ENCODE assay signal across 1 fruit fly cellular context in genomic region chr3R:20308972-20309660, dm6.
TF ChIP-seq lines count a peak whose summit lies in the region.

Gene Orp8, plus strand, starts transcription at chr3R:20309344.

TF ChIP-seq in whole organism, embryonic, 481 proteins besides CTCF, POLR2A, EP300 and RAD21 (continued from another document and continues in another):
- TF ChIP-seq CG12155 (GFP tag; optimal IDR thresholded peaks at IDR 0.05; lab: Kevin White, UChicago) (no peak), unpg (GFP tag; optimal IDR thresholded peaks at IDR 0.05; lab: Kevin White, UChicago) (peak; percentile 2), Hr51 (GFP tag; optimal IDR thresholded peaks at IDR 0.05; lab: Kevin White, UChicago) (no peak), toy (GFP tag; IDR thresholded peaks at IDR 0.05; lab: Robert Waterston, UW) (no peak), ro (GFP tag; IDR thresholded peaks at IDR 0.05; lab: Robert Waterston, UW) (no peak), aop (GFP tag; IDR thresholded peaks at IDR 0.05; lab: Robert Waterston, UW) (no peak), CG7556 (GFP tag; optimal IDR thresholded peaks at IDR 0.05; lab: Kevin White, UChicago) (no peak), CG17186 (GFP tag; optimal IDR thresholded peaks at IDR 0.05; lab: Kevin White, UChicago) (peak; percentile 15), HLH4C (GFP tag; IDR thresholded peaks at IDR 0.05; lab: Robert Waterston, UW; ENCODE audit: partially characterized antibody) (peak; percentile 74), CG31365 (tag; optimal IDR thresholded peaks at IDR 0.05; lab: Kevin White, UChicago) (no peak), Vsx1 (GFP tag; optimal IDR thresholded peaks at IDR 0.05; lab: Kevin White, UChicago) (no peak), wek (GFP tag; optimal IDR thresholded peaks at IDR 0.05; lab: Kevin White, UChicago) (no peak), exex (tag; optimal IDR thresholded peaks at IDR 0.05; lab: Kevin White, UChicago) (no peak), CG4424 (GFP tag; optimal IDR thresholded peaks at IDR 0.05; lab: Kevin White, UChicago) (no peak), CG32532 (GFP tag; IDR thresholded peaks at IDR 0.05; lab: Robert Waterston, UW) (peak; percentile 55), stc (GFP tag; IDR thresholded peaks at IDR 0.05; lab: Robert Waterston, UW) (peak; percentile 23; the same call in 1 of the 2 replicates), lbe (GFP tag; optimal IDR thresholded peaks at IDR 0.05; lab: Kevin White, UChicago) (no peak), dpn (GFP tag; optimal IDR thresholded peaks at IDR 0.05; lab: Kevin White, UChicago) (peak in 1 of 2 experiments; percentile 6), phol (tag; optimal IDR thresholded peaks at IDR 0.05; lab: Kevin White, UChicago) (no peak), C15 (GFP tag; IDR thresholded peaks at IDR 0.05; lab: Robert Waterston, UW) (no peak), h (optimal IDR thresholded peaks at IDR 0.05; lab: Kevin White, UChicago) (no peak), org-1 (GFP tag; optimal IDR thresholded peaks at IDR 0.05; lab: Kevin White, UChicago) (no peak), D19B (GFP tag; optimal IDR thresholded peaks at IDR 0.05; lab: Kevin White, UChicago) (no peak), HLHmδ (GFP tag; optimal IDR thresholded peaks at IDR 0.05; lab: Kevin White, UChicago) (no peak), CG33213 (GFP tag; optimal IDR thresholded peaks at IDR 0.05; lab: Kevin White, UChicago) (peak; percentile 21), crol (GFP tag; IDR thresholded peaks at IDR 0.05; lab: Robert Waterston, UW) (peak; percentile 93), H2.0 (GFP tag; IDR thresholded peaks at IDR 0.05; lab: Robert Waterston, UW) (no peak), Med (GFP tag; lab: Kevin White, UChicago) (peak; percentile 75), CG13775 (GFP tag; optimal IDR thresholded peaks at IDR 0.05; lab: Kevin White, UChicago) (no peak), p53 (GFP tag; optimal IDR thresholded peaks at IDR 0.05; lab: Kevin White, UChicago) (no peak), vvl (GFP tag; IDR thresholded peaks at IDR 0.05; lab: Robert Waterston, UW) (peak; percentile 66), hb (GFP tag; IDR thresholded peaks at IDR 0.05; lab: Robert Waterston, UW; ENCODE audit: partially characterized antibody) (no peak; the same call in 2 of the 3 replicates), CG3163 (GFP tag; optimal IDR thresholded peaks at IDR 0.05; lab: Kevin White, UChicago) (no peak), HHEX (GFP tag; optimal IDR thresholded peaks at IDR 0.05; lab: Kevin White, UChicago) (no peak), Sry-δ (GFP tag; optimal IDR thresholded peaks at IDR 0.05; lab: Kevin White, UChicago) (peak; percentile 80), CG4617 (GFP tag; optimal IDR thresholded peaks at IDR 0.05; lab: Kevin White, UChicago; ENCODE audit: borderline replicate concordance) (no peak), Fer3 (tag; optimal IDR thresholded peaks at IDR 0.05; lab: Kevin White, UChicago) (peak; percentile 18), CG3995 (GFP tag; optimal IDR thresholded peaks at IDR 0.05; lab: Kevin White, UChicago) (no peak), CG18476 (GFP tag; optimal IDR thresholded peaks at IDR 0.05; lab: Kevin White, UChicago) (no peak), jigr1 (GFP tag; IDR thresholded peaks at IDR 0.05; lab: Robert Waterston, UW) (no peak), CG11247 (GFP tag; IDR thresholded peaks at IDR 0.05; lab: Robert Waterston, UW) (no peak), PHDP (tag; optimal IDR thresholded peaks at IDR 0.05; lab: Kevin White, UChicago) (peak; percentile 54), CG13424 (tag; optimal IDR thresholded peaks at IDR 0.05; lab: Kevin White, UChicago) (no peak), dysf (GFP tag; IDR thresholded peaks at IDR 0.05; lab: Robert Waterston, UW) (no peak), ttk (GFP tag; IDR thresholded peaks at IDR 0.05; lab: Robert Waterston, UW) (no peak), CG12104 (GFP tag; optimal IDR thresholded peaks at IDR 0.05; lab: Kevin White, UChicago) (no peak), CG14050 (GFP tag; IDR thresholded peaks at IDR 0.05; lab: Robert Waterston, UW) (peak; percentile 18; the same call in 1 of the 3 replicates), CG8944 (GFP tag; optimal IDR thresholded peaks at IDR 0.05; lab: Kevin White, UChicago) (no peak), peb (GFP tag; IDR thresholded peaks at IDR 0.05; lab: Robert Waterston, UW) (no peak), tna (GFP tag; IDR thresholded peaks at IDR 0.05; lab: Robert Waterston, UW; ENCODE audit: partially characterized antibody) (no peak; the same call in 1 of the 2 replicates), Dip3 (GFP tag; optimal IDR thresholded peaks at IDR 0.05; lab: Kevin White, UChicago) (no peak), al (GFP tag; IDR thresholded peaks at IDR 0.05; lab: Robert Waterston, UW) (no peak), BtbVII (GFP tag; optimal IDR thresholded peaks at IDR 0.05; lab: Kevin White, UChicago) (peak; percentile 82), gcm2 (GFP tag; optimal IDR thresholded peaks at IDR 0.05; lab: Kevin White, UChicago) (peak; percentile 31), CG15073 (GFP tag; optimal IDR thresholded peaks at IDR 0.05; lab: Kevin White, UChicago) (no peak), CG10431 (GFP tag; optimal IDR thresholded peaks at IDR 0.05; lab: Kevin White, UChicago) (no peak), CG14860 (GFP tag; IDR thresholded peaks at IDR 0.05; lab: Robert Waterston, UW; ENCODE audit: partially characterized antibody) (peak; percentile 56; the same call in 1 of the 3 replicates), chm (GFP tag; IDR thresholded peaks at IDR 0.05; lab: Robert Waterston, UW) (no peak), Ets97D (GFP tag; optimal IDR thresholded peaks at IDR 0.05; lab: Kevin White, UChicago) (peak; percentile 50), Ptx1 (GFP tag; IDR thresholded peaks at IDR 0.05; lab: Robert Waterston, UW) (no peak), Lhr (GFP tag; optimal IDR thresholded peaks at IDR 0.05; lab: Kevin White, UChicago) (no peak), croc (GFP tag; conservative IDR thresholded peaks at IDR 0.05; lab: Robert Waterston, UW) (no peak), CG17612 (GFP tag; IDR thresholded peaks at IDR 0.05; lab: Robert Waterston, UW) (no peak), da (GFP tag; optimal IDR thresholded peaks at IDR 0.05; lab: Kevin White, UChicago) (no peak), CG11723 (GFP tag; optimal IDR thresholded peaks at IDR 0.05; lab: Kevin White, UChicago) (peak; percentile 16), CG7357 (GFP tag; IDR thresholded peaks at IDR 0.05; lab: Robert Waterston, UW) (no peak), gem (tag; optimal IDR thresholded peaks at IDR 0.05; lab: Kevin White, UChicago) (no peak), pros (GFP tag; optimal IDR thresholded peaks at IDR 0.05; lab: Kevin White, UChicago) (no peak), Hr78 (GFP tag; optimal IDR thresholded peaks at IDR 0.05; lab: Kevin White, UChicago) (no peak), CG32767 (GFP tag; IDR thresholded peaks at IDR 0.05; lab: Robert Waterston, UW) (no peak), CHES-1-like (GFP tag; optimal IDR thresholded peaks at IDR 0.05; lab: Kevin White, UChicago) (peak; percentile 70), CG10543 (GFP tag; optimal IDR thresholded peaks at IDR 0.05; lab: Kevin White, UChicago) (peak; percentile 64), tin (GFP tag; optimal IDR thresholded peaks at IDR 0.05; lab: Kevin White, UChicago) (no peak), zfh2 (GFP tag; optimal IDR thresholded peaks at IDR 0.05; lab: Kevin White, UChicago) (no peak), CG1024 (GFP tag; IDR thresholded peaks at IDR 0.05; lab: Robert Waterston, UW) (no peak), BEAF-32 (GFP tag; optimal IDR thresholded peaks at IDR 0.05; lab: Kevin White, UChicago) (peak; percentile 73), en (GFP tag; optimal IDR thresholded peaks at IDR 0.05; lab: Kevin White, UChicago) (no peak), ab (GFP tag; optimal IDR thresholded peaks at IDR 0.05; lab: Kevin White, UChicago) (no peak), abd-A (tag; optimal IDR thresholded peaks at IDR 0.05; lab: Kevin White, UChicago) (no peak), bbx (GFP tag; IDR thresholded peaks at IDR 0.05; lab: Robert Waterston, UW; ENCODE audit: partially characterized antibody) (peak; percentile 30; the same call in 1 of the 2 replicates), Dref (GFP tag; IDR thresholded peaks at IDR 0.05; lab: Robert Waterston, UW) (peak; percentile 74), CG3407 (GFP tag; optimal IDR thresholded peaks at IDR 0.05; lab: Kevin White, UChicago) (no peak), CG10267 (tag; optimal IDR thresholded peaks at IDR 0.05; lab: Kevin White, UChicago) (no peak), her (GFP tag; optimal IDR thresholded peaks at IDR 0.05; lab: Kevin White, UChicago) (peak; percentile 27), ranshi (GFP tag; IDR thresholded peaks at IDR 0.05; lab: Robert Waterston, UW) (peak; percentile 43; the same call in 1 of the 2 replicates), E2f2 (GFP tag; IDR thresholded peaks at IDR 0.05; lab: Robert Waterston, UW) (peak; percentile 87), CG3847 (GFP tag; IDR thresholded peaks at IDR 0.05; lab: Robert Waterston, UW) (no peak), CG4730 (GFP tag; IDR thresholded peaks at IDR 0.05; lab: Robert Waterston, UW) (no peak), CG9797 (GFP tag; optimal IDR thresholded peaks at IDR 0.05; lab: Kevin White, UChicago) (no peak), run (tag; optimal IDR thresholded peaks at IDR 0.05; lab: Kevin White, UChicago) (no peak), tup (GFP tag; optimal IDR thresholded peaks at IDR 0.05; lab: Kevin White, UChicago) (no peak), Dek (tag; optimal IDR thresholded peaks at IDR 0.05; lab: Kevin White, UChicago) (no peak), ERR (GFP tag; optimal IDR thresholded peaks at IDR 0.05; lab: Kevin White, UChicago) (no peak), pzg (GFP tag; optimal IDR thresholded peaks at IDR 0.05; lab: Kevin White, UChicago) (peak; percentile 74), Sox102F (GFP tag; optimal IDR thresholded peaks at IDR 0.05; lab: Kevin White, UChicago) (no peak), nmo (GFP tag; optimal IDR thresholded peaks at IDR 0.05; lab: Kevin White, UChicago) (peak; percentile 3), dmrt99B (tag; optimal IDR thresholded peaks at IDR 0.05; lab: Kevin White, UChicago) (no peak), schlank (tag; optimal IDR thresholded peaks at IDR 0.05; lab: Kevin White, UChicago) (no peak), Blimp-1 (GFP tag; optimal IDR thresholded peaks at IDR 0.05; lab: Kevin White, UChicago) (peak; percentile 97), zfh1 (GFP tag; IDR thresholded peaks at IDR 0.05; lab: Robert Waterston, UW) (0 out of 3 replicates have a peak, but pooled peaks have one; percentile 10), CG8765 (GFP tag; IDR thresholded peaks at IDR 0.05; lab: Robert Waterston, UW) (no peak), Tbp (GFP tag; optimal IDR thresholded peaks at IDR 0.05; lab: Kevin White, UChicago) (no peak), caup (GFP tag; optimal IDR thresholded peaks at IDR 0.05; lab: Kevin White, UChicago; ENCODE audit: severe bottlenecking) (peak; percentile 65), CG32772 (GFP tag; IDR thresholded peaks at IDR 0.05; lab: Robert Waterston, UW) (no peak), fd102C (GFP tag; optimal IDR thresholded peaks at IDR 0.05; lab: Kevin White, UChicago) (no peak), so (GFP tag; IDR thresholded peaks at IDR 0.05; lab: Robert Waterston, UW) (peak; percentile 59; the same call in 2 of the 3 replicates), psq (GFP tag; optimal IDR thresholded peaks at IDR 0.05; lab: Kevin White, UChicago) (peak; percentile 63), Dad (GFP tag; optimal IDR thresholded peaks at IDR 0.05; lab: Kevin White, UChicago) (no peak), CG10274 (GFP tag; optimal IDR thresholded peaks at IDR 0.05; lab: Kevin White, UChicago) (no peak), tap (tag; optimal IDR thresholded peaks at IDR 0.05; lab: Kevin White, UChicago) (no peak), CG4820 (GFP tag; optimal IDR thresholded peaks at IDR 0.05; lab: Kevin White, UChicago) (no peak), mam (GFP tag; optimal IDR thresholded peaks at IDR 0.05; lab: Kevin White, UChicago) (no peak), Eip74EF (GFP tag; optimal IDR thresholded peaks at IDR 0.05; lab: Kevin White, UChicago) (peak in 1 of 2 experiments; percentile 47), ase (GFP tag; IDR thresholded peaks at IDR 0.05; lab: Robert Waterston, UW) (no peak), Pdp1 (GFP tag; optimal IDR thresholded peaks at IDR 0.05; lab: Kevin White, UChicago) (peak in 1 of 2 experiments; percentile 84), D19A (tag; optimal IDR thresholded peaks at IDR 0.05; lab: Kevin White, UChicago) (no peak), Mrtf (GFP tag; IDR thresholded peaks at IDR 0.05; lab: Robert Waterston, UW) (no peak), Atf6 (GFP tag; IDR thresholded peaks at IDR 0.05; lab: Robert Waterston, UW) (peak; percentile 53; the same call in 1 of the 2 replicates), CG15479 (GFP tag; optimal IDR thresholded peaks at IDR 0.05; lab: Kevin White, UChicago) (no peak), inv (GFP tag; IDR thresholded peaks at IDR 0.05; lab: Robert Waterston, UW; ENCODE audit: partially characterized antibody) (0 out of 2 replicates have a peak, but pooled peaks have one; percentile 14), CG7372 (GFP tag; IDR thresholded peaks at IDR 0.05; lab: Robert Waterston, UW) (no peak), CG18262 (tag; optimal IDR thresholded peaks at IDR 0.05; lab: Kevin White, UChicago) (no peak), CG1602 (GFP tag; optimal IDR thresholded peaks at IDR 0.05; lab: Kevin White, UChicago) (no peak), fd96Cb (tag; optimal IDR thresholded peaks at IDR 0.05; lab: Kevin White, UChicago) (no peak), CG16813 (GFP tag; IDR thresholded peaks at IDR 0.05; lab: Robert Waterston, UW; ENCODE audit: partially characterized antibody) (no peak), fru (optimal IDR thresholded peaks at IDR 0.05; lab: Kevin White, UChicago) (no peak), Sox100B (GFP tag; optimal IDR thresholded peaks at IDR 0.05; lab: Kevin White, UChicago) (no peak), otp (GFP tag; IDR thresholded peaks at IDR 0.05; lab: Robert Waterston, UW) (no peak; the same call in 2 of the 3 replicates), Hr39 (optimal IDR thresholded peaks at IDR 0.05; lab: Kevin White, UChicago) (no peak), Oli (tag; optimal IDR thresholded peaks at IDR 0.05; lab: Kevin White, UChicago) (no peak), CG1647 (GFP tag; optimal IDR thresholded peaks at IDR 0.05; lab: Kevin White, UChicago) (no peak), CG7987 (GFP tag; optimal IDR thresholded peaks at IDR 0.05; lab: Kevin White, UChicago) (peak; percentile 51), CG6175 (GFP tag; IDR thresholded peaks at IDR 0.05; lab: Robert Waterston, UW) (no peak), Fer1 (GFP tag; optimal IDR thresholded peaks at IDR 0.05; lab: Kevin White, UChicago) (peak; percentile 56), CG11093 (GFP tag; IDR thresholded peaks at IDR 0.05; lab: Robert Waterston, UW) (no peak), sqz (GFP tag; optimal IDR thresholded peaks at IDR 0.05; lab: Kevin White, UChicago) (peak; percentile 33)
